Worm (Caenorhabditis elegans): Measurements from ENCODE around the gene ssq-2.

Gene ssq-2

DNA sequence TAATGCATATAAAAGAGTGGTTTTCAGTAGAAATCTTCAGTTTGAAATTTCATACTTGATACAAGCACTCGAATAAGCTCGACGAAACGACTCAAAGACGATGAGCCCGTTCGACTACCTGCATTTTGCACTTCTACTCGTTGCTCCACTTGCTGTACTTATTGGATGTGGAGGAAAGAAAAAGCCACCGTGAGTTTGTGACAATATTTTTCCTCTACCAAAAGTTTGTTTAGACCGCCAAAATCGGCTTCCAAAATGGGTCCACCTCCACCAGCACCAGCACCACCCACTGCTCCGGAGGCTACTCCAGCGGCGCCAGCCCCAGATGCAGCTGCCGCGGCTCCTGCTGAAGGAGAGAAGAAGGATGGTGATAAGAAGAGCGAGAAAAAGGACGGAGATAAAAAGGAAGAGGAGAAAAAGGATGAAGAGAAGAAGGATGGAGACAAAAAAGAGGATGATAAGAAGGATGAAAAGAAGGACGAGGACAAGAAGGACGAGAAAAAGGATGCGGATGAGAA is 18.7 kb upstream of the ssq-2 start, which contains the start of gene E03H12.5:
E03H12.5 (plus strand) TSS at position 51 of the 518 bp plus-strand sequence.
- TF ChIP-seq nhr-10 (tag; optimal IDR thresholded peaks at IDR 0.05) (no peak), ama-1 (optimal IDR thresholded peaks at IDR 0.05) (no peak), sma-9 (GFP tag; optimal IDR thresholded peaks at IDR 0.05) (no peak), sma-9 (tag; optimal IDR thresholded peaks at IDR 0.05) (no peak), ztf-1 (GFP tag; conservative IDR thresholded peaks at IDR 0.05) (no peak), nhr-237 (tag; optimal IDR thresholded peaks at IDR 0.05) (no peak), ceh-82 (tag; optimal IDR thresholded peaks at IDR 0.05) (no peak), fos-1 (tag; optimal IDR thresholded peaks at IDR 0.05) (no peak), lin-11 (tag; optimal IDR thresholded peaks at IDR 0.05) (no peak), unc-39 (tag; optimal IDR thresholded peaks at IDR 0.05) (no peak), mdl-1 (tag; optimal IDR thresholded peaks at IDR 0.05) (no peak), elt-3 (tag; optimal IDR thresholded peaks at IDR 0.05) (no peak), unc-62 (GFP tag; optimal IDR thresholded peaks at IDR 0.05) (no peak), nhr-21 (tag; optimal IDR thresholded peaks at IDR 0.05) (no peak), snpc-4 (tag; optimal IDR thresholded peaks at IDR 0.05) (no peak), nhr-129 (tag; optimal IDR thresholded peaks at IDR 0.05) (no peak), nhr-11 (tag; optimal IDR thresholded peaks at IDR 0.05) (no peak)

DNA sequence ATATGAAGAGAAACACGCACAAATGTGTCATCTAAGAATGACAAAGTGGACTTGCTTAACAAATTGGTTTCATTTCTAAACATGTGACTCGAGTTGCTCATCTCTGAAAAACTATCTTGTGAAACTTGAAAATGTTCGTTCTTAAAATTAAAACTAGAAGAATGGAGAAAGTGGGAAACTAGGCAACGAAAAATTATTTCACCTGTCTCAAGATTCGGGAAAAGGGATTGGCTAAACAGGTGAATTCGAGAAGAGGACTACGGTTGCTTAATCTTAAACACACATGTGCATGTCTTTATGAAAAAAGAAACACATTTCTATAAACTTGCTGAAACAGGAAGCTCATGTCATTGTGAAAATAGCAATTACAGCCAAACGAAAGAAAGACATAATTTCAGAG is 14.9 kb upstream of the ssq-2 start, which contains the start of gene srz-24:
srz-24 (minus strand) TSS at position 101 of the 400 bp plus-strand sequence.
- no peak for TF ChIP-seq ceh-82 (tag; optimal IDR thresholded peaks at IDR 0.05)
- no peak for TF ChIP-seq mdl-1 (tag; optimal IDR thresholded peaks at IDR 0.05)
- no peak for TF ChIP-seq F13H6.1 (tag; optimal IDR thresholded peaks at IDR 0.05)
- no peak for TF ChIP-seq ama-1 (optimal IDR thresholded peaks at IDR 0.05)
- no peak for TF ChIP-seq nhr-12 (tag; optimal IDR thresholded peaks at IDR 0.05)
- TF ChIP-seq sma-9 (GFP tag; optimal IDR thresholded peaks at IDR 0.05): no peak
- no peak for TF ChIP-seq sma-9 (tag; optimal IDR thresholded peaks at IDR 0.05)
- no peak for TF ChIP-seq blmp-1 (tag; optimal IDR thresholded peaks at IDR 0.05; ENCODE audit: insufficient read depth)

DNA sequence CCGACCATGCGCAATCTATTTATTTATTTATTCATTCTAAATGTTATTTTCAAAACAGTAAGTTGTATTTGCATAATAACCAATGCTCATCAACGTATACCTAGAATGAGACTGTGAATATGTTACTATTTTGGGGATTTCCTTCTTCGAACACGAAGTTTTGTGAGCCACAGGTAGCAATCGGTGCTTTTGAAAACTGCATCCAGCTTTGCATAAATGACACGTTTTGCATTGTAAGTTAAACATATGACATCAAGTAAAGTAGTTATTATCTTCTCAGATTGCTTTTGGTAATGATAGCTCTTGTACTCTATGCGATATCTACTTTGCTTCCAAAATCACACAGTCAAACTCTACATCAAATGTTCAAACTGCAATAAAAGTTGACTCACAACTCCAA is 13.5 kb upstream of the ssq-2 start, which contains the start of gene E03H12.4:
E03H12.4 (plus strand) TSS at position 120 of the 400 bp plus-strand sequence.
- no peak for TF ChIP-seq mdl-1 (tag; optimal IDR thresholded peaks at IDR 0.05)
- TF ChIP-seq ztf-1 (GFP tag; conservative IDR thresholded peaks at IDR 0.05): no peak
- TF ChIP-seq nhr-237 (tag; optimal IDR thresholded peaks at IDR 0.05): no peak
- TF ChIP-seq elt-1 (tag; optimal IDR thresholded peaks at IDR 0.05): no peak
- TF ChIP-seq zag-1 (tag; optimal IDR thresholded peaks at IDR 0.05): no peak
- no peak for TF ChIP-seq ZK546.5 (tag; optimal IDR thresholded peaks at IDR 0.05)
- TF ChIP-seq ztf-11 (tag; optimal IDR thresholded peaks at IDR 0.05): no peak
- TF ChIP-seq lsy-2 (tag; optimal IDR thresholded peaks at IDR 0.05): no peak
- TF ChIP-seq C34F6.9 (tag; optimal IDR thresholded peaks at IDR 0.05): no peak
- TF ChIP-seq F13H6.1 (tag; optimal IDR thresholded peaks at IDR 0.05): no peak
- no peak for TF ChIP-seq sem-4 (tag; optimal IDR thresholded peaks at IDR 0.05)
- TF ChIP-seq sma-3 (GFP tag; optimal IDR thresholded peaks at IDR 0.05): no peak

DNA sequence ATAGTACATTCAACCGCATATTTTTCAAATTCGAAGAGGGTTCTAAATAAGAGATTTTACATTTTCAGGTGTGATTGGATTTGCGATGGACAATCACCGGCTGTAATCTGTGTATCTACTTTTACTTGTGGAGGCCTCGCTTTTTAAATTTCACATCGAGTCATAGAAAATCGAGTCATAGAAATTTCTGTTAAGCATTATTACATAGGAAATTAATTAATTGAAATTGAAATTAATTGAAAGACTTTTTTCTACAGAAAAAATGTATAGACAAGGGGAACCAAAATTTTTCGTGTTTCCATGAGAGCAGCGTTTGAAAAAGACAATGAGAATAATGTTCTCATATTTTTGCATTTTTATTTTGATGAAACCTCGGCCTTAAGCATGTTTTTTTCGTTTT is 12.2 kb upstream of the ssq-2 start, which contains the start of gene clec-176:
clec-176 (plus strand) TSS at position 301 of the 400 bp plus-strand sequence.
- TF ChIP-seq alr-1 (tag; optimal IDR thresholded peaks at IDR 0.05): no peak
- no peak for TF ChIP-seq egl-27 (tag; optimal IDR thresholded peaks at IDR 0.05)
- no peak for TF ChIP-seq unc-55 (GFP tag; optimal IDR thresholded peaks at IDR 0.05)
- no peak for TF ChIP-seq lsy-2 (tag; optimal IDR thresholded peaks at IDR 0.05)
- TF ChIP-seq F13H6.1 (tag; optimal IDR thresholded peaks at IDR 0.05): no peak
- no peak for TF ChIP-seq skn-1 (tag; optimal IDR thresholded peaks at IDR 0.05)
- TF ChIP-seq R02D3.7 (tag; optimal IDR thresholded peaks at IDR 0.05): no peak
- no peak for TF ChIP-seq mbf-1 (tag; optimal IDR thresholded peaks at IDR 0.05)
- TF ChIP-seq C34F6.9 (tag; optimal IDR thresholded peaks at IDR 0.05): no peak
- TF ChIP-seq aly-2 (tag; optimal IDR thresholded peaks at IDR 0.05): no peak
- TF ChIP-seq ceh-16 (tag; optimal IDR thresholded peaks at IDR 0.05): no peak
- no peak for TF ChIP-seq dmd-4 (tag; optimal IDR thresholded peaks at IDR 0.05)
- no peak for TF ChIP-seq elt-3 (tag; optimal IDR thresholded peaks at IDR 0.05)
- TF ChIP-seq nhr-237 (tag; optimal IDR thresholded peaks at IDR 0.05): no peak
- no peak for TF ChIP-seq mab-5 (tag; optimal IDR thresholded peaks at IDR 0.05)
- no peak for TF ChIP-seq lin-39 (tag; optimal IDR thresholded peaks at IDR 0.05)
- no peak for TF ChIP-seq sma-3 (GFP tag; optimal IDR thresholded peaks at IDR 0.05)

Measured in whole organism, L2 larva.